Fruit fly (Drosophila melanogaster) whole organism, embryonic: ENCODE measurements around the gene Targ1.

Experiments used
- BtbVII ChIP-seq: fragments of 200-800 bp; sonication (Bioruptor generic); optimal IDR thresholded peaks from 3 replicates; lab custom pipeline; 2017; ENCODE audit warnings: missing biosample characterization, mild to moderate bottlenecking, missing genetic modification characterization
- Bteb2 ChIP-seq: fragments of 200-800 bp; sonication (Bioruptor generic); optimal IDR thresholded peaks from 2 replicates; lab custom pipeline; 2016; ENCODE audit warnings: missing biosample characterization, missing genetic modification characterization
- CG10209 ChIP-seq: fragments of 200-800 bp; sonication (Bioruptor generic); optimal IDR thresholded peaks from 3 replicates; lab custom pipeline; 2017; ENCODE audit warnings: missing biosample characterization, mild to moderate bottlenecking, missing genetic modification characterization, missing genetic modification reagents
- CG1024 ChIP-seq: fragments of 200-800 bp; sonication (Bioruptor generic); IDR thresholded peaks from 2 replicates; pipeline ENCODE4 v1.3.6; 2022; ENCODE audit warnings: missing biosample characterization, missing genetic modification characterization
- CG11093 ChIP-seq: fragments of 200-800 bp; sonication (Bioruptor generic); IDR thresholded peaks from 3 replicates; pipeline ENCODE4 v1.3.6; 2022; ENCODE audit warnings: missing biosample characterization, missing genetic modification characterization
- CG11723 ChIP-seq: fragments of 200-800 bp; sonication (Bioruptor generic); optimal IDR thresholded peaks from 2 replicates; lab custom pipeline; 2017; ENCODE audit warnings: missing biosample characterization, mild to moderate bottlenecking, missing genetic modification characterization
- CG13296 ChIP-seq: fragments of 200-800 bp; sonication (Bioruptor generic); optimal IDR thresholded peaks from 3 replicates; lab custom pipeline; 2018; ENCODE audit warnings: missing biosample characterization, mild to moderate bottlenecking, missing genetic modification characterization
- CG13624 ChIP-seq: fragments of 200-800 bp; sonication (Bioruptor generic); optimal IDR thresholded peaks from 2 replicates; lab custom pipeline; 2016; ENCODE audit warnings: missing biosample characterization, missing genetic modification characterization
- CG13894 ChIP-seq: fragments of 200-800 bp; sonication (Bioruptor generic); optimal IDR thresholded peaks from 3 replicates; lab custom pipeline; 2018; ENCODE audit warnings: missing biosample characterization, mild to moderate bottlenecking, missing genetic modification characterization, moderate library complexity
- CG15514 ChIP-seq: fragments of 200-800 bp; sonication (Bioruptor generic); optimal IDR thresholded peaks from 3 replicates; lab custom pipeline; 2017; ENCODE audit warnings: missing biosample characterization, missing genetic modification characterization, mild to moderate bottlenecking, moderate library complexity, missing genetic modification reagents
- CG1603 ChIP-seq: fragments of 200-800 bp; sonication (Bioruptor generic); optimal IDR thresholded peaks from 2 replicates; lab custom pipeline; 2019; ENCODE audit warnings: missing biosample characterization, mild to moderate bottlenecking, missing genetic modification characterization, moderate library complexity
- CG1647 ChIP-seq: fragments of 200-800 bp; sonication (Bioruptor generic); optimal IDR thresholded peaks from 3 replicates; lab custom pipeline; 2016; ENCODE audit warnings: missing biosample characterization, missing genetic modification characterization
- CG17568 ChIP-seq: fragments of 200-800 bp; sonication (Bioruptor generic); optimal IDR thresholded peaks from 2 replicates; lab custom pipeline; 2018; ENCODE audit warnings: missing biosample characterization, mild to moderate bottlenecking, missing genetic modification characterization, moderate library complexity
- CG17802 ChIP-seq: fragments of 200-800 bp; sonication (Bioruptor generic); optimal IDR thresholded peaks from 2 replicates; lab custom pipeline; 2018; ENCODE audit warnings: missing biosample characterization, mild to moderate bottlenecking, missing genetic modification characterization, moderate library complexity
- CG17829 ChIP-seq: fragments of 200-800 bp; optimal IDR thresholded peaks from 2 replicates; lab custom pipeline; 2019; ENCODE audit warnings: missing biosample characterization, mild to moderate bottlenecking, missing genetic modification characterization, moderate library complexity
- CG18599 ChIP-seq: fragments of 200-800 bp; sonication (Bioruptor generic); optimal IDR thresholded peaks from 3 replicates; lab custom pipeline; 2017; ENCODE audit warnings: missing biosample characterization, missing genetic modification characterization, mild to moderate bottlenecking, moderate library complexity, missing genetic modification reagents
- CG18619 ChIP-seq: fragments of 200-800 bp; sonication (Bioruptor generic); optimal IDR thresholded peaks from 3 replicates; lab custom pipeline; 2017; ENCODE audit warnings: missing biosample characterization, mild to moderate bottlenecking, missing genetic modification characterization
- CG3065 ChIP-seq: fragments of 200-800 bp; sonication (Bioruptor generic); optimal IDR thresholded peaks from 2 replicates; lab custom pipeline; 2016; ENCODE audit warnings: missing biosample characterization, missing genetic modification characterization
- CG3281 ChIP-seq: fragments of 200-800 bp; sonication (Bioruptor generic); optimal IDR thresholded peaks from 3 replicates; lab custom pipeline; 2017; ENCODE audit warnings: missing biosample characterization, mild to moderate bottlenecking, missing genetic modification characterization
- CG34376 ChIP-seq: fragments of 200-800 bp; sonication (Bioruptor generic); optimal IDR thresholded peaks from 2 replicates; lab custom pipeline; 2018; ENCODE audit warnings: missing biosample characterization, mild to moderate bottlenecking, missing genetic modification characterization
- CG4360 ChIP-seq: fragments of 200-800 bp; sonication (Bioruptor generic); IDR thresholded peaks from 2 replicates; pipeline ENCODE4 v1.3.6; 2022; ENCODE audit warnings: missing biosample characterization, missing genetic modification characterization
- CG4617 ChIP-seq: fragments of 200-800 bp; sonication (Bioruptor generic); optimal IDR thresholded peaks from 3 replicates; lab custom pipeline; 2016; ENCODE audit warnings: missing biosample characterization, missing genetic modification characterization, borderline replicate concordance
- CG6854 ChIP-seq: fragments of 200-800 bp; sonication (Bioruptor generic); optimal IDR thresholded peaks from 3 replicates; lab custom pipeline; 2017; ENCODE audit warnings: missing biosample characterization, mild to moderate bottlenecking, missing genetic modification characterization
- CG9817 ChIP-seq: fragments of 200-800 bp; sonication (Bioruptor generic); optimal IDR thresholded peaks from 2 replicates; lab custom pipeline; 2018; ENCODE audit warnings: missing biosample characterization, mild to moderate bottlenecking, missing genetic modification characterization, moderate library complexity
- CG9932 ChIP-seq: fragments of 200-800 bp; sonication (Bioruptor generic); IDR thresholded peaks from 2 replicates; pipeline ENCODE4 v1.3.6; 2022; ENCODE audit warnings: missing biosample characterization, missing genetic modification characterization
- Dip2 ChIP-seq: fragments of 200-800 bp; sonication (Bioruptor generic); IDR thresholded peaks from 2 replicates; pipeline ENCODE4 v1.3.6; 2022; ENCODE audit warnings: missing biosample characterization, missing genetic modification characterization
- Doc3 ChIP-seq: fragments of 200-800 bp; sonication (Bioruptor generic); IDR thresholded peaks from 3 replicates; pipeline ENCODE4 v1.3.6; 2022; ENCODE audit warnings: missing biosample characterization, missing genetic modification characterization; ENCODE audit not compliant: partially characterized antibody
- Lhr ChIP-seq: fragments of 200-800 bp; sonication (Bioruptor generic); optimal IDR thresholded peaks from 3 replicates; lab custom pipeline; 2017; ENCODE audit warnings: mild to moderate bottlenecking, missing biosample characterization, missing genetic modification reagents, missing genetic modification characterization
- Mrtf ChIP-seq: fragments of 200-800 bp; sonication (Bioruptor generic); IDR thresholded peaks from 3 replicates; pipeline ENCODE4 v1.3.6; 2022; ENCODE audit warnings: missing biosample characterization, missing genetic modification characterization
- Taf1 ChIP-seq: fragments of 200-800 bp; sonication (Bioruptor generic); IDR thresholded peaks from 2 replicates; pipeline ENCODE4 v1.3.6; 2022; ENCODE audit warnings: missing biosample characterization, missing genetic modification characterization
- Tbp ChIP-seq: fragments of >200 bp; optimal IDR thresholded peaks from 2 replicates; lab custom pipeline; 2018; ENCODE audit warnings: missing biosample characterization, missing genetic modification characterization
- ash1 ChIP-seq: fragments of 200-800 bp; sonication (Bioruptor generic); optimal IDR thresholded peaks from 2 replicates; lab custom pipeline; 2018; ENCODE audit warnings: missing biosample characterization, mild to moderate bottlenecking, missing genetic modification characterization
- dysf ChIP-seq: fragments of 200-800 bp; sonication (Bioruptor generic); IDR thresholded peaks from 3 replicates; pipeline ENCODE4 v1.3.6; 2022; ENCODE audit warnings: missing biosample characterization, missing genetic modification characterization
- eve ChIP-seq, 2 experiments: fragments of >200 bp; optimal IDR thresholded peaks; 2 replicates each; lab custom pipeline; 2017; ENCODE audit warnings: missing biosample characterization in 2 of 2, missing genetic modification characterization in 2 of 2
- gcm ChIP-seq: fragments of 200-800 bp; sonication (Bioruptor generic); optimal IDR thresholded peaks from 2 replicates; lab custom pipeline; 2019; ENCODE audit warnings: missing biosample characterization, mild to moderate bottlenecking, missing genetic modification characterization, moderate library complexity
- grn ChIP-seq: fragments of 200-800 bp; sonication (Bioruptor generic); optimal IDR thresholded peaks from 3 replicates; lab custom pipeline; 2017; ENCODE audit warnings: missing biosample characterization, missing genetic modification characterization
- hkb ChIP-seq, 2 experiments: fragments of 200-800 bp in 1 of 2; fragments of >200 bp in 1 of 2; sonication (Bioruptor generic) in 1 of 2; IDR thresholded peaks in 1 of 2; optimal IDR thresholded peaks in 1 of 2; 2 replicates each; pipeline versions ENCODE4 v1.3.6 to Lab custom; 2017 to 2022; ENCODE audit warnings: missing biosample characterization in 1 of 2, missing genetic modification characterization in 1 of 2
- jing ChIP-seq: fragments of 200-800 bp; sonication (Bioruptor generic); optimal IDR thresholded peaks from 2 replicates; lab custom pipeline; 2018; ENCODE audit warnings: missing biosample characterization, mild to moderate bottlenecking, missing genetic modification characterization
- klu ChIP-seq: fragments of 200-800 bp; sonication (Bioruptor generic); IDR thresholded peaks from 2 replicates; pipeline ENCODE4 v1.3.6; 2022; ENCODE audit warnings: missing biosample characterization, missing genetic modification characterization
- kni ChIP-seq: fragments of 200-800 bp; sonication (Bioruptor generic); optimal IDR thresholded peaks from 3 replicates; lab custom pipeline; 2017; ENCODE audit warnings: mild to moderate bottlenecking, missing biosample characterization, missing genetic modification reagents, missing genetic modification characterization
- lbe ChIP-seq: fragments of 200-800 bp; sonication (Bioruptor generic); optimal IDR thresholded peaks from 2 replicates; lab custom pipeline; 2016; ENCODE audit warnings: missing biosample characterization, mild to moderate bottlenecking, missing genetic modification characterization
- onecut ChIP-seq: fragments of 200-800 bp; sonication (Bioruptor generic); IDR thresholded peaks from 2 replicates; pipeline ENCODE4 v1.3.6; 2022; ENCODE audit warnings: missing biosample characterization, missing genetic modification characterization
- otp ChIP-seq: fragments of 200-800 bp; sonication (Bioruptor generic); IDR thresholded peaks from 3 replicates; pipeline ENCODE4, ENCODE4 v1.3.6; 2022; ENCODE audit warnings: missing biosample characterization, missing genetic modification characterization
- pum ChIP-seq: fragments of 200-800 bp; sonication (Bioruptor generic); optimal IDR thresholded peaks from 2 replicates; lab custom pipeline; 2016; ENCODE audit warnings: missing biosample characterization, missing genetic modification characterization
- ro ChIP-seq: fragments of 200-800 bp; sonication (Bioruptor generic); IDR thresholded peaks from 2 replicates; pipeline ENCODE4 v1.3.6; 2022; ENCODE audit warnings: missing biosample characterization, missing genetic modification characterization
- run ChIP-seq: fragments of 200-800 bp; sonication (Bioruptor generic); optimal IDR thresholded peaks from 3 replicates; lab custom pipeline; 2018; ENCODE audit warnings: missing biosample characterization, mild to moderate bottlenecking, missing genetic modification characterization
- sd ChIP-seq: fragments of 200-800 bp; sonication (Bioruptor generic); optimal IDR thresholded peaks from 3 replicates; lab custom pipeline; 2018; ENCODE audit warnings: missing biosample characterization, mild to moderate bottlenecking, missing genetic modification characterization, moderate library complexity
- shn ChIP-seq: fragments of 200-800 bp; sonication (Bioruptor generic); optimal IDR thresholded peaks from 3 replicates; lab custom pipeline; 2016; ENCODE audit warnings: missing biosample characterization, missing genetic modification characterization
- tll ChIP-seq, 2 experiments: fragments of 200-800 bp in 1 of 2; fragments of >200 bp in 1 of 2; sonication (Bioruptor generic) in 1 of 2; optimal IDR thresholded peaks; 2 replicates each; lab custom pipeline; 2017 to 2019; ENCODE audit warnings: missing biosample characterization in 2 of 2, missing genetic modification characterization in 2 of 2, mild to moderate bottlenecking in 1 of 2, moderate library complexity in 1 of 2
- z ChIP-seq: fragments of 200-800 bp; sonication (Bioruptor generic); IDR thresholded peaks from 3 replicates; pipeline ENCODE4 v1.3.6; 2022; ENCODE audit warnings: missing biosample characterization, missing genetic modification characterization

Gene Targ1

dm6 chr3L:21171905-21172304, 30.8 kb downstream of the Targ1 start, which contains the start of gene Ac78C (continued):
- TF ChIP-seq grn (GFP tag; lab: Kevin White, UChicago) (peak; percentile 6), kni (no peak), Doc3 (no peak), CG9932 (GFP tag; lab: Robert Waterston, UW) (peak; percentile 94), CG18599 (GFP tag; lab: Kevin White, UChicago) (peak; percentile 96), hkb (optimal IDR thresholded peaks at IDR 0.05; lab: Kevin White, UChicago) (no peak), hkb (GFP tag; IDR thresholded peaks at IDR 0.05; lab: Robert Waterston, UW) (peak; percentile 88), CG11723 (GFP tag; lab: Kevin White, UChicago) (peak; percentile 64), CG17568 (GFP tag; lab: Kevin White, UChicago) (peak; percentile 84), CG13894 (tag; lab: Kevin White, UChicago) (peak; percentile 96), dysf (GFP tag; lab: Robert Waterston, UW) (peak; percentile 92), gcm (no peak), CG17829 (tag; lab: Kevin White, UChicago) (no peak), CG3281 (GFP tag; lab: Kevin White, UChicago) (peak; percentile 92), Bteb2 (GFP tag; lab: Kevin White, UChicago) (peak; percentile 72), tll (GFP tag; optimal IDR thresholded peaks at IDR 0.05; lab: Kevin White, UChicago) (no peak), CG9817 (tag; lab: Kevin White, UChicago) (peak; percentile 92), Taf1 (peak; percentile 84), CG1647 (GFP tag; lab: Kevin White, UChicago) (peak; percentile 83), CG17802 (tag; lab: Kevin White, UChicago) (peak; percentile 48), CG11093 (GFP tag; lab: Robert Waterston, UW) (peak; percentile 66; the same call in 2 of the 3 replicates), CG18619 (GFP tag; lab: Kevin White, UChicago) (peak; percentile 77), CG10209 (GFP tag; lab: Kevin White, UChicago) (peak; percentile 72), CG1024 (GFP tag; lab: Robert Waterston, UW) (peak; percentile 49; the same call in 1 of the 2 replicates), run (tag; lab: Kevin White, UChicago) (peak; percentile 72), Lhr (GFP tag; lab: Kevin White, UChicago) (peak; percentile 9), onecut (GFP tag; lab: Robert Waterston, UW) (peak; percentile 71), z (GFP tag; lab: Robert Waterston, UW) (no peak), CG4617 (peak; percentile 7), sd (tag; lab: Kevin White, UChicago) (peak; percentile 80), BtbVII (GFP tag; lab: Kevin White, UChicago) (peak; percentile 90), otp (GFP tag; lab: Robert Waterston, UW) (peak; percentile 65; the same call in 2 of the 3 replicates), CG3065 (GFP tag; lab: Kevin White, UChicago) (peak; percentile 58), CG1603 (tag; lab: Kevin White, UChicago) (peak; percentile 87), ro (GFP tag; lab: Robert Waterston, UW) (peak; percentile 43), eve (GFP tag; optimal IDR thresholded peaks at IDR 0.05; lab: Kevin White, UChicago) (no peak), Dip2 (GFP tag; lab: Robert Waterston, UW) (no peak), Mrtf (peak; percentile 87), pum (peak; percentile 84), Tbp (GFP tag; lab: Kevin White, UChicago) (no peak), CG13296 (peak; percentile 96), CG4360 (GFP tag; lab: Robert Waterston, UW) (no peak), CG15514 (GFP tag; lab: Kevin White, UChicago) (peak; percentile 87), klu (peak; percentile 66), jing (GFP tag; lab: Kevin White, UChicago) (peak; percentile 55), ash1 (GFP tag; lab: Kevin White, UChicago) (peak; percentile 87), CG34376 (GFP tag; lab: Kevin White, UChicago) (peak; percentile 96), shn (peak; percentile 78), CG13624 (GFP tag; lab: Kevin White, UChicago) (peak; percentile 96), CG6854 (GFP tag; lab: Kevin White, UChicago) (peak; percentile 77), lbe (GFP tag; lab: Kevin White, UChicago) (peak; percentile 1)
